Worm (Caenorhabditis elegans): ENCODE measurements around the gene srw-63.

The srw-63 gene

DNA sequence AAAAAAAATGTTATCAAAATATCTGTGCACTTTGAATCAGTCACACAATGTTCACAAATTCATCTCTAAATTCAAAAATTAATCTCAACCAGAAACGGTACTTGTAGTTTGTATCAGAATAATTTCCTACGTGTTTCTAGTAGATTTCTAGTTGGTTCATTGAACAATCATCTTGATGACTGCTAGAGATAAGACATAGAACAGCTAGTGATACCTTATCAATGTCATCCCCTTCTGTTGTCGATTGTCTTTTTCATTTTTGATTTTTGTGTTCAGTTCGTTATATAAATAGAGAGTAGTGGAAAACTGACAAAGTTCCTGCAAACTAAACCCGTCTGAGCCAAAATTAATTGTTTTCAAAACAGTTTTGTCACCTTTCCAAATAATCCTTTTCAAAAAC lies 34.7 kb upstream of the srw-63 start (continued):
- TF ChIP-seq vab-7 (GFP tag; IDR thresholded peaks at IDR 0.05): no peak

DNA sequence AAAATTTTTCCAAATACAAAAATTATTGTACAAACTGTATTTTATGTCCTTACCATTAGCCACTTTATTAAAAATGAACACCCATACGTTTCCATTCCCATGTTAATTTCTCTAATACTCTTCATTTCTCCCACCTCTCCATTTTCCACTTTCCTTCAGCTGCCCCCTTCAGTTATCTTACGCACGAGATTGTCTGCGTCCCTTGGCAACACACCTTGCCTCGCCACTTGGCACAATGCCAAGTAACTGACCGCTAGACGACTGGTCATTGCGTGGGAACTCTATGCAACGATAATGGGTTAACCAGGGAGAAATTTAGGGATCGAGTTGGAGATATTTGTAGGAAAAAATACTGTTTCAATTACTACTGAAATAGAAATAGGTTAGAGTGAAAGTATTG lies 31.0 kb upstream of the srw-63 start:
- TF ChIP-seq nhr-111 (GFP tag; optimal IDR thresholded peaks at IDR 0.05) (no peak), mdl-1 (tag; optimal IDR thresholded peaks at IDR 0.05) (peak in 1 of 2 experiments; percentile 8)

DNA sequence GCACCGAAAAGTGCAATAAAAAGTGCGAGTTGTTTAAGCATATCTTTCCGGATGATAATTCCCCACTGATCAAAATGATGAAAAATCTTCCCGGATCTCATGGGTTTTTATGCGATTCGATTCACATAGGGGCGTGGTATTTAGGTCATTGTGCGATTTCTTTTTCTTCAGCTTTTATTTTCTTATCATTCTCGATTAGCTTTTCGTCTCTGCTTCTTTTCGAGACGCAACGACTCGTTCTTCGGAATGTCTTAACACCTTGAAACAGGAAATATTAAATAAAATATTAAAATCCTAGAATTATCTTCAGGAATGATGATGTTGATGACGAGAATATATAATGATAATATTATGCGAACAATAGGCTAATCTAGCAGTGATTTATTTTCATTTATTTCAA lies 27.9 kb upstream of the srw-63 start, which contains the start of gene Y37A1B.7:
Gene Y37A1B.7, minus strand, starts transcription at position 101 of the 400 bp plus-strand sequence.
- TF ChIP-seq nhr-76 (tag; optimal IDR thresholded peaks at IDR 0.05) (no peak), duxl-1 (tag; optimal IDR thresholded peaks at IDR 0.05; ENCODE audit: poor library complexity) (no peak), lin-39 (tag; optimal IDR thresholded peaks at IDR 0.05) (no peak), snpc-1.2 (GFP tag; IDR thresholded peaks at IDR 0.05) (no peak), spr-1 (tag; optimal IDR thresholded peaks at IDR 0.05) (no peak), dmd-9 (GFP tag; IDR thresholded peaks at IDR 0.05) (no peak), zfp-3 (GFP tag; conservative IDR thresholded peaks at IDR 0.05) (no peak), aly-2 (tag; optimal IDR thresholded peaks at IDR 0.05) (no peak), unc-130 (GFP tag; optimal IDR thresholded peaks at IDR 0.05) (no peak), pha-4 (GFP tag; IDR thresholded peaks at IDR 0.05) (no peak), pha-4 (tag; optimal IDR thresholded peaks at IDR 0.05) (no peak), egl-43 (GFP tag; IDR thresholded peaks at IDR 0.05) (no peak), zip-2 (tag; optimal IDR thresholded peaks at IDR 0.05) (no peak), ZK337.2 (GFP tag; IDR thresholded peaks at IDR 0.05) (no peak), mdl-1 (tag; optimal IDR thresholded peaks at IDR 0.05) (no peak)

DNA sequence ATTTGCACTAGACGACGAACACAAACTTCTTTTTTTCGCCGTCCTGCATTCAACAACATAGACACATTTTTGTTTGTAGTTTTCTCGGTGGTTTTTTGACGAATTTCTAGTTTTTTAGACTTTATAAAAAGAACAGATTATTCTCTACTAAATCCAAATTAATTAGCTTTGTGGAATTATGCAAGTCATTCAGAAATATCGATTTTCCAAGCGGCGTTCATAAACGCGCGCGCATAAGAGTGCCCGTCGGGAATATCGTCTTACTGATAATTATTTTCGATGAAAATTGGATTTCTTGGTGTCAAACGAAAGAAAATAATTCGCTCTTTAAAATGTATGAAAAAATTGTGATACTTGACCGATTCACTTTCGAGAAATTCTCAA lies 18.8 kb upstream of the srw-63 start:
- TF ChIP-seq cey-2 (tag; optimal IDR thresholded peaks at IDR 0.05; ENCODE audit: borderline replicate concordance, insufficient read depth) (no peak), nhr-48 (tag; optimal IDR thresholded peaks at IDR 0.05) (no peak), ceh-20 (GFP tag; IDR thresholded peaks at IDR 0.05) (no peak), egl-43 (GFP tag; IDR thresholded peaks at IDR 0.05) (no peak), nhr-42 (GFP tag; IDR thresholded peaks at IDR 0.05) (no peak), egl-27 (tag; optimal IDR thresholded peaks at IDR 0.05) (no peak), zip-11 (GFP tag; IDR thresholded peaks at IDR 0.05) (no peak), F49E8.2 (tag; optimal IDR thresholded peaks at IDR 0.05; ENCODE audit: borderline replicate concordance) (no peak), duxl-1 (tag; optimal IDR thresholded peaks at IDR 0.05; ENCODE audit: poor library complexity) (no peak), nhr-10 (tag; optimal IDR thresholded peaks at IDR 0.05) (no peak), ztf-7 (tag; optimal IDR thresholded peaks at IDR 0.05) (no peak), ceh-62 (tag; optimal IDR thresholded peaks at IDR 0.05) (no peak), nhr-111 (GFP tag; optimal IDR thresholded peaks at IDR 0.05) (no peak), T20F7.1 (GFP tag; optimal IDR thresholded peaks at IDR 0.05) (no peak)

DNA sequence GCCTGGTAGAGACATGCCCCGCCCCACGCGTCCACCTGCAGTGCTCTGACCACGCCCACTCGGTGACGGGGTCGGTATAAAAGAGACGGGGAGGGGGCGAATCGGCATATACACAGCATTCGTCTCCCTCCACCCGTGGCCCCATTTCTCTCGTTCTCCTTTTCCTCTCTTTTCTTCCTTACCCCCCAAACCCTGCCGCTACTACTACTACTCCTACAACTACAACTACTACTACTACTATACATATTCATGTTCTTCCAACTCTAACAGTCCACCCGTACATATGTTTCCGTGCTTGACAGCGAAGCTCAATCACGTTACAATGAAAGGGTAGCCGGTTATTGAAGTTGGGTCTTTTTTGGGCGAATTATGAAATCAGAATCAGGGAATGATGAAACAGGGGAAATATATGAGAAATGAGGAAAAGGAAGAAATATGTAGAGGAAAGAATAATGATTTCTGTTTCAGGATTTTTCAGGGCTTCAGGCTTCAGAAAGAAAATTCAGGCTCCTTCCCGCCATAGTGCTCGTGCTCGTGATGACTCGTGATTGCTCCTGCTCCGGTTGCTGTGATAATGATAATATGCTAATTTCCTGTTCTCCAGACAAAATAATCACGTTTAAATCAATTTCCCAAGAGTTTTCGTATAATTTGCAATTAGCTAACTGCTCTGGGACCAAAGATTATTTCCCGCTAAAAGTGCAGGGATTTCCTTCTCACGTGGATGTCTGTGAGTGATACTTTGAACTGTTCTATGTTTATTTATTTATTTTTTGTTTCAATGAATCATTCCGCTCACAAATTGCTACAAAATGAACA lies 18.2 kb upstream of the srw-63 start:
- peak; percentile 49 for TF ChIP-seq lin-39 (tag; optimal IDR thresholded peaks at IDR 0.05)
- no peak for TF ChIP-seq snpc-4 (tag; optimal IDR thresholded peaks at IDR 0.05)
- TF ChIP-seq F10B5.3 (tag; optimal IDR thresholded peaks at IDR 0.05): peak; percentile 78
- TF ChIP-seq F37D6.2 (tag; optimal IDR thresholded peaks at IDR 0.05): peak; percentile 60
- peak; percentile 71 for TF ChIP-seq nhr-42 (GFP tag; IDR thresholded peaks at IDR 0.05)
- peak; percentile 92 to 96 for TF ChIP-seq mdl-1 (tag; optimal IDR thresholded peaks at IDR 0.05)
- TF ChIP-seq hlh-30 (tag; optimal IDR thresholded peaks at IDR 0.05; ENCODE audit: insufficient read depth): peak; percentile 82
- no peak for TF ChIP-seq zag-1 (tag; optimal IDR thresholded peaks at IDR 0.05)
- TF ChIP-seq tra-1 (GFP tag; IDR thresholded peaks at IDR 0.05): no peak
- TF ChIP-seq lin-38 (GFP tag; IDR thresholded peaks at IDR 0.05): peak; percentile 13; the same call in 1 of the 2 replicates
- no peak for TF ChIP-seq ceh-44 (GFP tag; IDR thresholded peaks at IDR 0.05)
- TF ChIP-seq mep-1 (tag; optimal IDR thresholded peaks at IDR 0.05): peak; percentile 87
- peak; percentile 98 for TF ChIP-seq aha-1 (tag)
- peak; percentile 70; the same call in 1 of the 2 replicates for TF ChIP-seq ctbp-1 (GFP tag; IDR thresholded peaks at IDR 0.05)
- TF ChIP-seq hmg-1.1 (GFP tag; IDR thresholded peaks at IDR 0.05): peak; percentile 6
- no peak for TF ChIP-seq zfp-2 (tag; optimal IDR thresholded peaks at IDR 0.05)
- 0 out of 2 replicates have a peak, but pooled peaks have one; percentile 85 for TF ChIP-seq saeg-2 (GFP tag; IDR thresholded peaks at IDR 0.05)
- TF ChIP-seq ztf-11 (tag; optimal IDR thresholded peaks at IDR 0.05): no peak
- TF ChIP-seq lsy-2 (tag; optimal IDR thresholded peaks at IDR 0.05): peak; percentile 57 to 84

All from whole organism, L4 larva.